Worm (Caenorhabditis elegans) whole organism, L4 larva: ENCODE measurements around the gene ugtp-1.

Source experiments
- Y75B8A.6 ChIP-seq: fragments of 200-800 bp; sonication (Bioruptor generic); IDR thresholded peaks from 2 replicates; pipeline ENCODE4 v1.3.6; 2022; ENCODE audit warnings: missing genetic modification reagents, missing genetic modification characterization, missing compliant biosample characterization
- ceh-44 ChIP-seq: fragments of 200-800 bp; sonication (Bioruptor generic); IDR thresholded peaks from 2 replicates; pipeline ENCODE4 v1.3.6; 2022; ENCODE audit warnings: missing genetic modification reagents, missing genetic modification characterization, missing compliant biosample characterization
- nhr-237 ChIP-seq: sonication (generic microtip); optimal IDR thresholded peaks from 2 replicates; lab custom pipeline; 2017; ENCODE audit warnings: missing biosample characterization, missing genetic modification characterization
- pha-4 ChIP-seq, 2 experiments: fragments of 150-350 bp in 1 of 2; fragments of 200-800 bp in 1 of 2; sonication (Bioruptor generic) in 1 of 2; IDR thresholded peaks in 1 of 2; optimal IDR thresholded peaks in 1 of 2; 2 replicates each; pipeline versions ENCODE4 v1.3.6 to Lab custom; 2014 to 2022; ENCODE audit warnings: missing genetic modification characterization in 2 of 2, missing genetic modification reagents in 2 of 2, missing biosample characterization in 1 of 2, missing compliant biosample characterization in 1 of 2
- pqm-1 ChIP-seq: sonication (generic microtip); optimal IDR thresholded peaks from 2 replicates; lab custom pipeline; 2017; ENCODE audit warnings: missing biosample characterization, missing genetic modification characterization
- set-16 ChIP-seq: fragments of 200-800 bp; sonication (Bioruptor generic); IDR thresholded peaks from 2 replicates; pipeline ENCODE4 v1.3.6; 2022; ENCODE audit warnings: missing genetic modification reagents, missing genetic modification characterization, missing compliant biosample characterization
- snpc-1.2 ChIP-seq: fragments of 200-800 bp; sonication (Bioruptor generic); IDR thresholded peaks from 2 replicates; pipeline ENCODE4 v1.3.6; 2022; ENCODE audit warnings: missing genetic modification reagents, missing genetic modification characterization, missing compliant biosample characterization
- spr-3 ChIP-seq: fragments of 200-800 bp; sonication (Bioruptor generic); optimal IDR thresholded peaks from 2 replicates; lab custom pipeline; 2018; ENCODE audit warnings: mild to moderate bottlenecking, missing genetic modification characterization, missing compliant biosample characterization

DNA sequence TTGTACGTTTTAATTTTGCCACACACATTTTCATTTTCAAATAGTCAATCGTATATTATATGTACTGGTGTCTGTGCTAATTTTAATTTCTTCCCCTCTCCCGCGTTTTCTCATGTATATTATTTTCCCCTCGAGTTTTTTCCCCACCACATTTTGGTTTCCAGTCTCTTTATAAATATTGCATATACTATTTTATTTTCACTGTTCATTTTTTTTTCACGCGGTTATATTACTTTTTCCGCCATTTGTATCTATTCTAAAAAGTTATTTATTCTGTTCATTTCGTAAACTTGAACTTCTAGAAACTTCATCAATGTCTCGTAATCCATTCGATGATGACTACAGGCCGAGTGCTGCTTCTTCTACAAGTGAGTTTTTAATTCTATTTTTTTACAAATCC, 25.4 kb upstream of the ugtp-1 start, which contains the start of gene snap-29:
- TF ChIP-seq snpc-1.2 (GFP tag; lab: Robert Waterston, UW) (no peak), nhr-237 (tag; lab: Kevin White, UChicago) (no peak), pqm-1 (no peak), spr-3 (GFP tag; lab: Kevin White, UChicago) (no peak), set-16 (GFP tag; lab: Robert Waterston, UW) (no peak), pha-4 (GFP tag; IDR thresholded peaks at IDR 0.05; lab: Robert Waterston, UW) (no peak), pha-4 (tag; optimal IDR thresholded peaks at IDR 0.05; lab: Kevin White, UChicago) (no peak), ceh-44 (no peak), Y75B8A.6 (GFP tag; lab: Robert Waterston, UW) (no peak)
